Fruit fly (Drosophila melanogaster) whole organism: ENCODE data around the gene mRpS33.

Source experiments
- CG8478 ChIP-seq: fragments of >200 bp; optimal IDR thresholded peaks from 2 replicates; lab custom pipeline; 2018; ENCODE audit warnings: inconsistent platforms
- Dll ChIP-seq: fragments of >200 bp; optimal IDR thresholded peaks from 2 replicates; lab custom pipeline; 2017
- psq ChIP-seq: fragments of >200 bp; optimal IDR thresholded peaks from 2 replicates; lab custom pipeline; 2017
- usp ChIP-seq: fragments of >200 bp; optimal IDR thresholded peaks from 2 replicates; lab custom pipeline; 2017; ENCODE audit warnings: missing biosample characterization, missing genetic modification characterization, mixed read lengths

- TF ChIP-seq usp (GFP tag; lab: Kevin White, UChicago) (no peak), Dll (lab: Kevin White, UChicago) (no peak), psq (lab: Kevin White, UChicago) (no peak), CG8478 (no peak)
Observed at dm6 chr3R:16477033-16477432, 40.6 kb upstream of the mRpS33 start, which contains the start of gene Gyc89Db.
